Fruit fly (Drosophila melanogaster) whole organism, embryonic: ENCODE results near the gene Zpr1.

Source experiments
- Ada2b ChIP-seq: fragments of 200-800 bp; sonication (Bioruptor generic); IDR thresholded peaks from 2 replicates; pipeline ENCODE4 v1.3.6; 2022; ENCODE audit warnings: missing biosample characterization, missing genetic modification characterization
- Atf6 ChIP-seq: fragments of 200-800 bp; sonication (Bioruptor generic); IDR thresholded peaks from 2 replicates; pipeline ENCODE4 v1.3.6; 2022; ENCODE audit warnings: missing biosample characterization, missing genetic modification characterization
- CG11695 ChIP-seq: fragments of 200-800 bp; sonication (Bioruptor generic); IDR thresholded peaks from 3 replicates; pipeline ENCODE4 v1.3.6; 2022; ENCODE audit warnings: missing biosample characterization, missing genetic modification characterization
- CG13287 ChIP-seq: fragments of 200-800 bp; sonication (Bioruptor generic); IDR thresholded peaks from 2 replicates; pipeline ENCODE4 v1.3.6; 2022; ENCODE audit warnings: missing biosample characterization, missing genetic modification characterization; ENCODE audit not compliant: partially characterized antibody
- CG15514 ChIP-seq: fragments of 200-800 bp; sonication (Bioruptor generic); optimal IDR thresholded peaks from 3 replicates; lab custom pipeline; 2017; ENCODE audit warnings: missing biosample characterization, missing genetic modification characterization, mild to moderate bottlenecking, moderate library complexity, missing genetic modification reagents
- CG16813 ChIP-seq: fragments of 200-800 bp; sonication (Bioruptor generic); IDR thresholded peaks from 3 replicates; pipeline ENCODE4 v1.3.6; 2022; ENCODE audit warnings: missing biosample characterization, missing genetic modification characterization; ENCODE audit not compliant: partially characterized antibody
- CG17186 ChIP-seq: fragments of 200-800 bp; sonication (Bioruptor generic); optimal IDR thresholded peaks from 3 replicates; lab custom pipeline; 2017; ENCODE audit warnings: missing biosample characterization, missing genetic modification reagents, missing genetic modification characterization
- CG34224 ChIP-seq: fragments of 200-800 bp; sonication (Bioruptor generic); IDR thresholded peaks from 3 replicates; pipeline ENCODE4 v1.3.6; 2022; ENCODE audit warnings: missing biosample characterization, missing genetic modification characterization; ENCODE audit not compliant: partially characterized antibody
- CG3847 ChIP-seq: fragments of 200-800 bp; sonication (Bioruptor generic); IDR thresholded peaks from 2 replicates; pipeline ENCODE4 v1.3.6; 2022; ENCODE audit warnings: missing biosample characterization, missing genetic modification characterization
- CG3995 ChIP-seq: fragments of 200-800 bp; sonication (Bioruptor generic); optimal IDR thresholded peaks from 3 replicates; lab custom pipeline; 2016; ENCODE audit warnings: missing biosample characterization, missing genetic modification characterization
- CG42726 ChIP-seq: fragments of 200-800 bp; sonication (Bioruptor generic); IDR thresholded peaks from 2 replicates; pipeline ENCODE4 v1.3.6; 2022; ENCODE audit warnings: missing biosample characterization, missing genetic modification characterization; ENCODE audit not compliant: partially characterized antibody
- CG4328 ChIP-seq: fragments of 200-800 bp; sonication (Bioruptor generic); optimal IDR thresholded peaks from 3 replicates; lab custom pipeline; 2017; ENCODE audit warnings: missing biosample characterization, missing genetic modification reagents, missing genetic modification characterization
- CG6791 ChIP-seq: fragments of 200-800 bp; sonication (Bioruptor generic); IDR thresholded peaks from 3 replicates; pipeline ENCODE4 v1.3.6; 2022; ENCODE audit warnings: missing biosample characterization, missing genetic modification characterization; ENCODE audit not compliant: partially characterized antibody
- CG7963 ChIP-seq: fragments of 200-800 bp; sonication (Bioruptor generic); IDR thresholded peaks from 3 replicates; pipeline ENCODE4 v1.3.6; 2022; ENCODE audit warnings: missing biosample characterization, missing genetic modification characterization; ENCODE audit not compliant: partially characterized antibody
- CG9797 ChIP-seq: fragments of 200-800 bp; sonication (Bioruptor generic); optimal IDR thresholded peaks from 3 replicates; lab custom pipeline; 2018; ENCODE audit warnings: missing biosample characterization, mild to moderate bottlenecking, missing genetic modification characterization
- Doc3 ChIP-seq: fragments of 200-800 bp; sonication (Bioruptor generic); IDR thresholded peaks from 3 replicates; pipeline ENCODE4 v1.3.6; 2022; ENCODE audit warnings: missing biosample characterization, missing genetic modification characterization; ENCODE audit not compliant: partially characterized antibody
- Dp ChIP-seq: fragments of 200-800 bp; sonication (Bioruptor generic); optimal IDR thresholded peaks from 2 replicates; lab custom pipeline; 2018; ENCODE audit warnings: missing biosample characterization, mild to moderate bottlenecking, missing genetic modification characterization, moderate library complexity
- E2f2 ChIP-seq: fragments of 200-800 bp; sonication (Bioruptor generic); IDR thresholded peaks from 2 replicates; pipeline ENCODE4 v1.3.6; 2022; ENCODE audit warnings: missing biosample characterization, missing genetic modification characterization
- HLH4C ChIP-seq: fragments of 200-800 bp; sonication (Bioruptor generic); IDR thresholded peaks from 3 replicates; pipeline ENCODE4 v1.3.6; 2022; ENCODE audit warnings: missing biosample characterization, missing genetic modification characterization; ENCODE audit not compliant: partially characterized antibody
- HmgZ ChIP-seq: fragments of 200-800 bp; sonication (Bioruptor generic); optimal IDR thresholded peaks from 2 replicates; lab custom pipeline; 2018; ENCODE audit warnings: missing biosample characterization, mild to moderate bottlenecking, missing genetic modification characterization
- MBD-R2 ChIP-seq: fragments of 200-800 bp; sonication (Bioruptor generic); IDR thresholded peaks from 2 replicates; pipeline ENCODE4 v1.3.6; 2022; ENCODE audit warnings: missing biosample characterization, missing genetic modification characterization
- MESR4 ChIP-seq: fragments of 200-800 bp; sonication (Bioruptor generic); optimal IDR thresholded peaks from 2 replicates; lab custom pipeline; 2018; ENCODE audit warnings: missing biosample characterization, mild to moderate bottlenecking, missing genetic modification characterization, moderate library complexity
- Myb ChIP-seq: fragments of 200-800 bp; sonication (Bioruptor generic); optimal IDR thresholded peaks from 2 replicates; lab custom pipeline; 2016; ENCODE audit warnings: missing biosample characterization, missing genetic modification characterization
- Scr ChIP-seq: fragments of 200-800 bp; sonication (Bioruptor generic); IDR thresholded peaks from 2 replicates; pipeline ENCODE4 v1.3.6; 2022; ENCODE audit warnings: missing biosample characterization, missing genetic modification characterization; ENCODE audit not compliant: partially characterized antibody
- Sry-δ ChIP-seq: fragments of 200-800 bp; sonication (Bioruptor generic); optimal IDR thresholded peaks from 2 replicates; lab custom pipeline; 2016; ENCODE audit warnings: missing biosample characterization, missing genetic modification characterization
- Ssrp ChIP-seq: fragments of 200-800 bp; sonication (Bioruptor generic); optimal IDR thresholded peaks from 2 replicates; lab custom pipeline; 2018; ENCODE audit warnings: missing biosample characterization, mild to moderate bottlenecking, missing genetic modification characterization, moderate library complexity
- Stat92E ChIP-seq, 3 experiments: fragments of >200 bp in 2 of 3; fragments of 200-800 bp in 1 of 3; sonication (Bioruptor generic) in 1 of 3; optimal IDR thresholded peaks; 2 replicates each; lab custom pipeline; 2017 to 2019; ENCODE audit warnings: missing biosample characterization in 3 of 3, missing genetic modification characterization in 3 of 3, mild to moderate bottlenecking in 1 of 3, moderate library complexity in 1 of 3
- Trl ChIP-seq, 3 experiments: fragments of >200 bp in 2 of 3; fragments of 200-800 bp in 1 of 3; sonication (Bioruptor generic) in 1 of 3; optimal IDR thresholded peaks; 2 replicates in 1 of 3; 3 replicates in 2 of 3; lab custom pipeline; 2016 to 2017; ENCODE audit warnings: missing biosample characterization in 1 of 3, missing genetic modification characterization in 1 of 3
- chinmo ChIP-seq: fragments of 200-800 bp; sonication (Bioruptor generic); IDR thresholded peaks from 4 replicates; pipeline ENCODE4 v1.3.6; 2022; ENCODE audit warnings: missing biosample characterization, missing genetic modification characterization; ENCODE audit not compliant: partially characterized antibody
- crp ChIP-seq, 2 experiments: fragments of 200-800 bp; sonication (Bioruptor generic); optimal IDR thresholded peaks; 2 replicates in 1 of 2; 3 replicates in 1 of 2; lab custom pipeline; 2017; ENCODE audit warnings: missing biosample characterization in 2 of 2, missing genetic modification characterization in 2 of 2, mild to moderate bottlenecking in 1 of 2, moderate library complexity in 1 of 2
- ftz-f1 ChIP-seq: fragments of 200-800 bp; sonication (Bioruptor generic); optimal IDR thresholded peaks from 2 replicates; lab custom pipeline; 2016; ENCODE audit warnings: missing biosample characterization, missing genetic modification characterization
- gfzf ChIP-seq: fragments of 200-800 bp; sonication (Bioruptor generic); optimal IDR thresholded peaks from 2 replicates; lab custom pipeline; 2016; ENCODE audit warnings: missing biosample characterization, mild to moderate bottlenecking, missing genetic modification characterization, moderate library complexity
- hbn ChIP-seq: fragments of 200-800 bp; sonication (Bioruptor generic); IDR thresholded peaks from 2 replicates; pipeline ENCODE4 v1.3.6; 2022; ENCODE audit warnings: missing biosample characterization, missing genetic modification characterization; ENCODE audit not compliant: partially characterized antibody
- ind ChIP-seq: fragments of 200-800 bp; sonication (Bioruptor generic); optimal IDR thresholded peaks from 3 replicates; lab custom pipeline; 2016; ENCODE audit warnings: missing biosample characterization, missing genetic modification characterization
- jumu ChIP-seq: fragments of 200-800 bp; sonication (Bioruptor generic); optimal IDR thresholded peaks from 3 replicates; lab custom pipeline; 2016; ENCODE audit warnings: missing biosample characterization, missing genetic modification characterization
- knrl ChIP-seq: fragments of 200-800 bp; sonication (Bioruptor generic); IDR thresholded peaks from 3 replicates; pipeline ENCODE4 v1.3.6; 2022; ENCODE audit warnings: missing biosample characterization, missing genetic modification characterization; ENCODE audit not compliant: partially characterized antibody
- mld ChIP-seq: fragments of 200-800 bp; sonication (Bioruptor generic); IDR thresholded peaks from 3 replicates; pipeline ENCODE4 v1.3.6; 2022; ENCODE audit warnings: missing biosample characterization, missing genetic modification characterization; ENCODE audit not compliant: partially characterized antibody
- nerfin-2 ChIP-seq: fragments of 200-800 bp; sonication (Bioruptor generic); IDR thresholded peaks from 2 replicates; pipeline ENCODE4 v1.3.6; 2022; ENCODE audit warnings: missing biosample characterization, missing genetic modification characterization; ENCODE audit not compliant: partially characterized antibody
- pum ChIP-seq: fragments of 200-800 bp; sonication (Bioruptor generic); optimal IDR thresholded peaks from 2 replicates; lab custom pipeline; 2016; ENCODE audit warnings: missing biosample characterization, missing genetic modification characterization
- pzg ChIP-seq: fragments of 200-800 bp; sonication (Bioruptor generic); optimal IDR thresholded peaks from 3 replicates; lab custom pipeline; 2018; ENCODE audit warnings: missing biosample characterization, mild to moderate bottlenecking, missing genetic modification characterization, moderate library complexity
- sna ChIP-seq: fragments of 200-800 bp; sonication (Bioruptor generic); IDR thresholded peaks from 2 replicates; pipeline ENCODE4 v1.3.6; 2022; ENCODE audit warnings: missing biosample characterization, missing genetic modification characterization; ENCODE audit not compliant: partially characterized antibody
- so ChIP-seq: fragments of 200-800 bp; sonication (Bioruptor generic); IDR thresholded peaks from 3 replicates; pipeline ENCODE4 v1.3.6; 2022; ENCODE audit warnings: missing biosample characterization, missing genetic modification characterization
- trem ChIP-seq: fragments of 200-800 bp; optimal IDR thresholded peaks from 3 replicates; lab custom pipeline; 2019; ENCODE audit warnings: missing biosample characterization, mild to moderate bottlenecking, missing genetic modification characterization, moderate library complexity
- vnd ChIP-seq: fragments of 200-800 bp; sonication (Bioruptor generic); IDR thresholded peaks from 3 replicates; pipeline ENCODE4 v1.3.6; 2022; ENCODE audit warnings: missing biosample characterization, missing genetic modification characterization; ENCODE audit not compliant: partially characterized antibody
- zen2 ChIP-seq: fragments of 200-800 bp; sonication (Bioruptor generic); IDR thresholded peaks from 3 replicates; pipeline ENCODE4 v1.3.6; 2022; ENCODE audit warnings: missing biosample characterization, missing genetic modification characterization; ENCODE audit not compliant: partially characterized antibody

Zpr1 gene

DNA sequence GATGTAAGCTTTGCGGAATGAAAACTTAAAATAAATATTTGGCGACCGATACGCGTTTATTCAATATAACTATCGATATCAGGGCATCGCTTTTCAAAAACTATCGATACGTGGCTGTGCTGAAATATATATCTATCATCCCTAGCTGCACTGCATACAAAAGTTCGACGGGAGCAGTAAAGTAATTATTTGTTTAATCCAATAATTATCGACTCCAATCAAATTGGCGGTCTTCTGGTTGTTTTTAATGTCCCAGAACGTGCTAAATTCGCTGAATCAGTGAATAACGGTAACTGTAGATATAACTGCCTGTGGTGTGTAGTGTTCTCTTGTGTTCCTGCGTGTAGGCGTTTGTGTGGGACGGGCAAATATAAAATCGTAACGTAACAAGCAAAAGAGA lies 1.2 kb upstream of the Zpr1 start, which contains the start of gene mei-P26 (continued):
- TF ChIP-seq pum (GFP tag; lab: Kevin White, UChicago) = no peak

DNA sequence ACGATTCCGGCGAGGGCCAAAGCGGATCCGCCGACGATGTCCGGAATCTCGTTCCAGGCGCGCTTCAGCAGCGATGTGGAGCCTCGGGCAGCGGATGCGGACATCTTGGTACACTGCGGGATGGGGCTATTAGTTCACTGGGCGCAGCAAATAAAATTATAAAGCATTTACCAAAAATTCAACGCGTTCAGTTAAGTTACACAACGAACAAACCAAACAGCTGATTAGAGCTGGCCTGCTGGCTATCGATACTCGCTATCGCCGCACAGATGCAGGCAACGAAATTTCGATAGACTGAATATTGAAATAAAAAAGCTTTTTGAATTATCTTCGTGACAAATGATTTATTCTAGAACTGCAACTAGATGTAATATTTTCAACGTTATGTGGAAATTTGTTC lies 2.2 kb downstream of the Zpr1 start, which contains the start of gene NdufA3:
TSS of gene NdufA3 (minus strand) at position 317 of the 400 bp plus-strand sequence.
- TF ChIP-seq nerfin-2 (GFP tag; lab: Robert Waterston, UW) = peak; percentile 80
- peak; percentile 81 for TF ChIP-seq hbn
- TF ChIP-seq Ssrp (tag; lab: Kevin White, UChicago) = no peak
- TF ChIP-seq CG15514 (GFP tag; lab: Kevin White, UChicago) = peak; percentile 18
- TF ChIP-seq MESR4 (GFP tag; lab: Kevin White, UChicago) = peak; percentile 77
- TF ChIP-seq HLH4C (GFP tag; lab: Robert Waterston, UW) = peak; percentile 78
- no peak for TF ChIP-seq Trl (optimal IDR thresholded peaks at IDR 0.05; lab: Kevin White, UChicago)
- TF ChIP-seq Trl (GFP tag; optimal IDR thresholded peaks at IDR 0.05; lab: Kevin White, UChicago) = no peak
- peak; percentile 32 for TF ChIP-seq HmgZ (tag; lab: Kevin White, UChicago)
- TF ChIP-seq gfzf (GFP tag; lab: Kevin White, UChicago) = peak; percentile 46
- TF ChIP-seq CG3847 (GFP tag; lab: Robert Waterston, UW) = 0 out of 2 replicates have a peak, but pooled peaks have one; percentile 5
- peak; percentile 86; the same call in 2 of the 3 replicates for TF ChIP-seq CG34224 (GFP tag; lab: Robert Waterston, UW)
- TF ChIP-seq jumu (GFP tag; lab: Kevin White, UChicago) = no peak
- TF ChIP-seq CG9797 (GFP tag; lab: Kevin White, UChicago) = peak; percentile 25
- TF ChIP-seq CG4328 (GFP tag; lab: Kevin White, UChicago) = no peak
- TF ChIP-seq CG11695 = no peak
- TF ChIP-seq Ada2b (GFP tag; lab: Robert Waterston, UW) = no peak
- peak; percentile 67; the same call in 2 of the 3 replicates for TF ChIP-seq zen2
- no peak for TF ChIP-seq trem (tag; lab: Kevin White, UChicago)
- TF ChIP-seq Dp = peak; percentile 46
- TF ChIP-seq Scr (GFP tag; lab: Robert Waterston, UW) = peak; percentile 83
- TF ChIP-seq Myb (GFP tag; lab: Kevin White, UChicago) = peak; percentile 16
- TF ChIP-seq Doc3 (GFP tag; lab: Robert Waterston, UW) = peak; percentile 62
- peak; percentile 86 for TF ChIP-seq Sry-δ (GFP tag; lab: Kevin White, UChicago)
- TF ChIP-seq mld (GFP tag; lab: Robert Waterston, UW) = 0 out of 3 replicates have a peak, but pooled peaks have one; percentile 40
- TF ChIP-seq ind (GFP tag; lab: Kevin White, UChicago) = no peak
- TF ChIP-seq MBD-R2 = peak; percentile 82
- TF ChIP-seq Atf6 (GFP tag; lab: Robert Waterston, UW) = no peak
- no peak for TF ChIP-seq Stat92E (GFP tag; optimal IDR thresholded peaks at IDR 0.05; lab: Kevin White, UChicago)
- TF ChIP-seq pzg = peak; percentile 62
- TF ChIP-seq CG17186 = no peak
- peak; percentile 72 for TF ChIP-seq CG16813
- peak; percentile 73 for TF ChIP-seq CG7963
- TF ChIP-seq ftz-f1 (GFP tag; lab: Kevin White, UChicago) = peak; percentile 3
- peak; percentile 73 for TF ChIP-seq vnd
- peak; percentile 77 for TF ChIP-seq sna (GFP tag; lab: Robert Waterston, UW)
- peak; percentile 50 for TF ChIP-seq E2f2
- TF ChIP-seq knrl = peak; percentile 78
- TF ChIP-seq CG6791 (GFP tag; lab: Robert Waterston, UW) = peak; percentile 87
- peak; percentile 85 for TF ChIP-seq CG3995 (GFP tag; lab: Kevin White, UChicago)
- peak; percentile 73; the same call in 1 of the 2 replicates for TF ChIP-seq CG42726 (GFP tag; lab: Robert Waterston, UW)
- TF ChIP-seq CG13287 (GFP tag; lab: Robert Waterston, UW) = peak; percentile 83
- peak; percentile 3 to 87 for TF ChIP-seq crp (GFP tag; optimal IDR thresholded peaks at IDR 0.05; lab: Kevin White, UChicago)
- TF ChIP-seq so (GFP tag; lab: Robert Waterston, UW) = no peak
- TF ChIP-seq chinmo = 0 out of 4 replicates have a peak, but pooled peaks have one; percentile 71
